Worm (Caenorhabditis elegans) whole organism, L4 larva: ENCODE data around the gene C36E6.2.
A peak's percentile ranks its signal among the peaks of the same experiment; 100 is the strongest.

Experiments
- D1046.2 ChIP-seq: fragments of 200-800 bp; sonication (Bioruptor generic); IDR thresholded peaks from 2 replicates; pipeline ENCODE4 v1.3.6; 2022; ENCODE audit warnings: missing genetic modification characterization, missing compliant biosample characterization
- F10B5.3 ChIP-seq: sonication (generic microtip); optimal IDR thresholded peaks from 2 replicates; lab custom pipeline; 2016; ENCODE audit warnings: mild to moderate bottlenecking, missing genetic modification characterization, missing compliant biosample characterization
- F26F4.8 ChIP-seq: fragments of 200-800 bp; sonication (Bioruptor generic); conservative IDR thresholded peaks from 2 replicates; pipeline ENCODE4 v1.3.6; 2022; ENCODE audit warnings: missing genetic modification characterization, missing compliant biosample characterization
- T20F7.1 ChIP-seq: fragments of 200-800 bp; sonication (Bioruptor generic); optimal IDR thresholded peaks from 2 replicates; lab custom pipeline; 2018; ENCODE audit warnings: mild to moderate bottlenecking, missing genetic modification characterization, missing compliant biosample characterization
- T26A8.4 ChIP-seq: fragments of 200-800 bp; sonication (Bioruptor generic); IDR thresholded peaks from 2 replicates; pipeline ENCODE4 v1.3.6; 2022; ENCODE audit warnings: missing genetic modification characterization, missing compliant biosample characterization
- Y75B8A.6 ChIP-seq: fragments of 200-800 bp; sonication (Bioruptor generic); IDR thresholded peaks from 2 replicates; pipeline ENCODE4 v1.3.6; 2022; ENCODE audit warnings: missing genetic modification reagents, missing genetic modification characterization, missing compliant biosample characterization
- ZK337.2 ChIP-seq: fragments of 200-800 bp; sonication (Bioruptor generic); IDR thresholded peaks from 2 replicates; pipeline ENCODE4 v1.3.6; 2022; ENCODE audit warnings: missing genetic modification reagents, missing genetic modification characterization, missing compliant biosample characterization
- aha-1 ChIP-seq: fragments of 150-350 bp; peaks from one replicate; lab custom pipeline; 2014; ENCODE audit warnings: missing biosample characterization, missing genetic modification characterization
- ama-1 ChIP-seq: fragments of 150-350 bp; optimal IDR thresholded peaks from 2 replicates; lab custom pipeline; 2014; ENCODE audit warnings: inconsistent platforms, mixed read lengths
- arid-1 ChIP-seq: fragments of 200-800 bp; sonication (Bioruptor generic); conservative IDR thresholded peaks from 2 replicates; pipeline ENCODE4 v1.3.6; 2022; ENCODE audit warnings: missing genetic modification reagents, missing genetic modification characterization, missing compliant biosample characterization
- attf-4 ChIP-seq: sonication (generic microtip); optimal IDR thresholded peaks from 3 replicates; lab custom pipeline; 2017; ENCODE audit warnings: missing biosample characterization, missing genetic modification characterization
- ceh-32 ChIP-seq: sonication (generic microtip); optimal IDR thresholded peaks from 2 replicates; lab custom pipeline; 2016; ENCODE audit warnings: mild to moderate bottlenecking, missing genetic modification characterization, missing compliant biosample characterization; ENCODE audit not compliant: poor library complexity
- cey-2 ChIP-seq: sonication (generic microtip); optimal IDR thresholded peaks from 3 replicates; lab custom pipeline; 2017; ENCODE audit warnings: missing genetic modification characterization, mild to moderate bottlenecking, missing compliant biosample characterization, antibody characterized with exemption, borderline replicate concordance; ENCODE audit not compliant: insufficient read depth
- ctbp-1 ChIP-seq: fragments of 200-800 bp; sonication (Bioruptor generic); IDR thresholded peaks from 2 replicates; pipeline ENCODE4 v1.3.6; 2022; ENCODE audit warnings: missing genetic modification reagents, missing genetic modification characterization, missing compliant biosample characterization
- daf-19 ChIP-seq: fragments of 200-800 bp; sonication (Bioruptor generic); conservative IDR thresholded peaks from 2 replicates; pipeline ENCODE4 v1.3.6; 2022; ENCODE audit warnings: missing genetic modification characterization, missing compliant biosample characterization
- dmd-8 ChIP-seq: fragments of 200-800 bp; sonication (Bioruptor generic); IDR thresholded peaks from 2 replicates; pipeline ENCODE4 v1.3.6; 2022; ENCODE audit warnings: missing genetic modification characterization, missing compliant biosample characterization
- duxl-1 ChIP-seq: sonication (generic microtip); optimal IDR thresholded peaks from 2 replicates; lab custom pipeline; 2016; ENCODE audit warnings: mild to moderate bottlenecking, missing genetic modification characterization, moderate library complexity, missing compliant biosample characterization; ENCODE audit not compliant: poor library complexity
- dve-1 ChIP-seq: sonication (generic microtip); optimal IDR thresholded peaks from 2 replicates; lab custom pipeline; 2017; ENCODE audit warnings: antibody characterized with exemption, mild to moderate bottlenecking, missing genetic modification characterization, missing compliant biosample characterization; ENCODE audit not compliant: insufficient read depth
- egl-43 ChIP-seq: fragments of 200-800 bp; sonication (Bioruptor generic); IDR thresholded peaks from 2 replicates; pipeline ENCODE4 v1.3.6; 2022; ENCODE audit warnings: missing genetic modification reagents, missing genetic modification characterization, missing compliant biosample characterization
- fkh-10 ChIP-seq: fragments of 150-350 bp; optimal IDR thresholded peaks from 2 replicates; lab custom pipeline; 2014; ENCODE audit warnings: missing biosample characterization, missing genetic modification reagents, missing genetic modification characterization
- fos-1 ChIP-seq: fragments of 150-350 bp; optimal IDR thresholded peaks from 2 replicates; lab custom pipeline; 2014; ENCODE audit warnings: missing biosample characterization, missing genetic modification characterization
- hlh-11 ChIP-seq: fragments of 200-800 bp; sonication (Bioruptor generic); optimal IDR thresholded peaks from 2 replicates; lab custom pipeline; 2018; ENCODE audit warnings: mild to moderate bottlenecking, missing genetic modification characterization, missing compliant biosample characterization
- hlh-30 ChIP-seq: sonication (generic microtip); optimal IDR thresholded peaks from 2 replicates; lab custom pipeline; 2017; ENCODE audit warnings: antibody characterized with exemption, mild to moderate bottlenecking, missing genetic modification characterization, missing compliant biosample characterization; ENCODE audit not compliant: insufficient read depth
- jun-1 ChIP-seq: fragments of 150-350 bp; optimal IDR thresholded peaks from 2 replicates; lab custom pipeline; 2014; ENCODE audit warnings: missing biosample characterization, missing genetic modification reagents, missing genetic modification characterization
- lin-15B ChIP-seq: fragments of 150-350 bp; sonication (generic microtip); optimal IDR thresholded peaks from 3 replicates; lab custom pipeline; 2014; ENCODE audit warnings: missing biosample characterization, missing genetic modification characterization
- lir-3 ChIP-seq: sonication (generic microtip); optimal IDR thresholded peaks from 2 replicates; lab custom pipeline; 2016; ENCODE audit warnings: mild to moderate bottlenecking, missing genetic modification characterization, missing compliant biosample characterization
- lsy-2 ChIP-seq, 2 experiments: fragments of 150-350 bp in 1 of 2; sonication (generic microtip) in 1 of 2; optimal IDR thresholded peaks; 2 replicates each; lab custom pipeline; 2014 to 2017; ENCODE audit warnings: missing biosample characterization in 2 of 2, missing genetic modification characterization in 2 of 2
- madf-5 ChIP-seq, 2 experiments: fragments of 200-800 bp; sonication (Bioruptor generic); IDR thresholded peaks; 2 replicates each; pipeline ENCODE4 v1.3.6; 2022; ENCODE audit warnings: missing compliant biosample characterization in 2 of 2, missing genetic modification characterization in 2 of 2
- mdt-29 ChIP-seq: fragments of 200-800 bp; sonication (Bioruptor generic); IDR thresholded peaks from 2 replicates; pipeline ENCODE4 v1.3.6; 2022; ENCODE audit warnings: missing genetic modification reagents, missing genetic modification characterization, missing compliant biosample characterization
- mep-1 ChIP-seq: fragments of 150-350 bp; sonication (generic microtip); optimal IDR thresholded peaks from 3 replicates; lab custom pipeline; 2014; ENCODE audit warnings: missing biosample characterization, missing genetic modification characterization
- mxl-3 ChIP-seq: fragments of 200-800 bp; sonication (Bioruptor generic); optimal IDR thresholded peaks from 2 replicates; lab custom pipeline; 2018; ENCODE audit warnings: mild to moderate bottlenecking, missing genetic modification characterization, missing compliant biosample characterization
- nhr-10 ChIP-seq: fragments of 150-350 bp; optimal IDR thresholded peaks from 2 replicates; lab custom pipeline; 2014; ENCODE audit warnings: missing biosample characterization, missing genetic modification characterization
- nhr-102 ChIP-seq: sonication (generic microtip); optimal IDR thresholded peaks from 2 replicates; lab custom pipeline; 2016; ENCODE audit warnings: mild to moderate bottlenecking, missing genetic modification characterization, moderate library complexity, missing compliant biosample characterization
- nhr-28 ChIP-seq: fragments of 150-350 bp; optimal IDR thresholded peaks from 2 replicates; lab custom pipeline; 2014; ENCODE audit warnings: missing biosample characterization, missing genetic modification characterization
- nhr-41 ChIP-seq: fragments of 200-800 bp; sonication (Bioruptor generic); IDR thresholded peaks from 2 replicates; pipeline ENCODE4 v1.3.6; 2022; ENCODE audit warnings: missing genetic modification reagents, missing genetic modification characterization, missing compliant biosample characterization
- nhr-48 ChIP-seq: sonication (generic microtip); optimal IDR thresholded peaks from 2 replicates; lab custom pipeline; 2016; ENCODE audit warnings: mild to moderate bottlenecking, missing genetic modification characterization, missing compliant biosample characterization
- nhr-6 ChIP-seq: fragments of 150-350 bp; optimal IDR thresholded peaks from 2 replicates; lab custom pipeline; 2014; ENCODE audit warnings: missing biosample characterization, missing genetic modification characterization
- nhr-76 ChIP-seq: fragments of 150-350 bp; optimal IDR thresholded peaks from 2 replicates; lab custom pipeline; 2014; ENCODE audit warnings: missing biosample characterization, missing genetic modification characterization
- pha-4 ChIP-seq, 2 experiments: fragments of 150-350 bp in 1 of 2; fragments of 200-800 bp in 1 of 2; sonication (Bioruptor generic) in 1 of 2; IDR thresholded peaks in 1 of 2; optimal IDR thresholded peaks in 1 of 2; 2 replicates each; pipeline versions ENCODE4 v1.3.6 to Lab custom; 2014 to 2022; ENCODE audit warnings: missing genetic modification characterization in 2 of 2, missing genetic modification reagents in 2 of 2, missing biosample characterization in 1 of 2, missing compliant biosample characterization in 1 of 2
- snpc-1.2 ChIP-seq: fragments of 200-800 bp; sonication (Bioruptor generic); IDR thresholded peaks from 2 replicates; pipeline ENCODE4 v1.3.6; 2022; ENCODE audit warnings: missing genetic modification reagents, missing genetic modification characterization, missing compliant biosample characterization
- spr-1 ChIP-seq: sonication (generic microtip); optimal IDR thresholded peaks from 2 replicates; lab custom pipeline; 2016; ENCODE audit warnings: mild to moderate bottlenecking, missing genetic modification characterization, missing compliant biosample characterization
- tra-1 ChIP-seq: fragments of 200-800 bp; sonication (Bioruptor generic); IDR thresholded peaks from 2 replicates; pipeline ENCODE4 v1.3.6; 2022; ENCODE audit warnings: missing genetic modification reagents, missing genetic modification characterization, missing compliant biosample characterization
- unc-62 ChIP-seq, 3 experiments: fragments of 150-350 bp in 1 of 3; sonication (generic microtip); optimal IDR thresholded peaks in 2 of 3; peaks in 1 of 3; 1 replicate in 1 of 3; 2 replicates in 2 of 3; lab custom pipeline; 2014 to 2017; ENCODE audit warnings: missing biosample characterization in 3 of 3, missing genetic modification characterization in 3 of 3, missing genetic modification reagents in 3 of 3, missing genotype in 1 of 3
- zag-1 ChIP-seq: fragments of 150-350 bp; optimal IDR thresholded peaks from 2 replicates; lab custom pipeline; 2014; ENCODE audit warnings: missing biosample characterization, missing genetic modification characterization
- ztf-11 ChIP-seq: fragments of 150-350 bp; optimal IDR thresholded peaks from 2 replicates; lab custom pipeline; 2014; ENCODE audit warnings: missing biosample characterization, missing genetic modification characterization

Gene C36E6.2

DNA sequence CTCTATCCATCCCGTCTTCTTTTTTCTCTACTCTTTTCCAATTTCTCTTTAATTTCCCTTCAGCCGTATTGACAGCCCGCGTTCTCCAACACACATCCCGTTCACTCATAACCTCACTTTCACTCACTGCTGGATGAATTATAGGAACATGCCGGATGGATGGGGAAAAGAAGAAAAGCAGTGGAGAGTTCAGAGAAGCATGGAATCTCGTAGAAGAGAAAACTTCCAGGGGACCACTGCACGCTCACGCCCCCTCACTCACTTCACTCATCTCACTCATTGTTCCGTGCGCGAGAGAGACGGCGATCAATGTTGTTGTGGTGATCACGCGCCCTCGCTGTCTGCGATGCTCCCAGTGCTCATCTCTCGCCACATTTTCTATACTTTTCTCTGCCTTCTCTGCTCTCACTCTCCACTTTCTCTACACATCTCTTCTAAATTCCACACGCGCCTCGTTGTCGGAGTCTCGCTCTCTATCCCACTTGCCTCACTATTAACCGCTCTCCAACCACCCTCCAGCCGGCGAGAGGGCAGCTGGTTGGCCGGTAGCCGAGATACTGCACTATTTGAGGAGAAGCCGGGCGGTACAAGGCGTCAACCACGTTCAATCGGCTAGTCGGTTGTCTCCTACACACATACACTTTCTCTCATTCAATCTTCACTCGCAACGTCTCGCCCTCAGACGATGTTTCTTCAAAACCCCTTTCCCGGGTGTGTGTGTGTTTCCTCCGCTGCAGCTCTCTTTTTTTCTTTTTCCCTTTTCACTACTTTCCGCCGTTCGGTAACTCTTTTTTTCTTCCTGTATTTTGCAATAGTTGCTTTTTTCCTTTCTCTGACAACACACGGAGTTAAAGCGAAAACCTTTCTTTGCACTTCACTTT lies 28.5 kb downstream of the C36E6.2 start (continued):
- TF ChIP-seq spr-1 (peak; percentile 86), nhr-48 (tag; lab: Kevin White, UChicago) (peak; percentile 92), lsy-2 (tag; optimal IDR thresholded peaks at IDR 0.05; lab: Kevin White, UChicago) (peak; percentile 67 to 82), F26F4.8 (no peak), dve-1 (peak; percentile 83), fkh-10 (GFP tag; lab: Kevin White, UChicago) (peak; percentile 73), cey-2 (tag; lab: Kevin White, UChicago) (no peak), nhr-10 (tag; lab: Kevin White, UChicago) (peak; percentile 27), mxl-3 (peak; percentile 96)

DNA sequence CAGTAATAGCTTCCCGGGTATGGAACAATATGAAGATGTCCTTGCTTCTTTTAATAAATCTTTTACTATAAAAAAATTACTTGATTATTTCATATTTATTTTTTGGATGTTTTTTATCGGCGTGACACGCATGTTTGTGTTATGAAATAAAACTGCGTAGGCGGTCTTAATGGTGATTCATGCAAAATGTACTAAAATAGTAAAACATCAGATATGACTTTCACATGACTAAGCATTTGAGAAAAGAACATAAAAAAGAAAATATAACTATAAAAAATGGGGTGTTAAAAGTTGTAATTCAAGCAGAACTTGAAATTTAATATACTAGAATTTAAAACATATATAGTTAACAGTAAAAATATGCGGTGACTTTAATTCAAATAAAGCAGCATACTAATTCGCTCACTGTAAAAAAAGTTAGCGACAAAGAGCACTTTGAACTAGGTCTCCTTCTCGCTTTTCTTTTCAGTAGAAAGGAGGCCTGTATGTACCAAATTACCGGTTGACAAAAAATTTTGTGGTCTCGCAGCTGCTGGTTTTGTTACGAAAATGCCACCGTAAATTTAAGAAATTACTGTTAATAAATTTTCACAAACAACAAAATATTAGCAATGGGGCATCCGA lies 30.5 kb downstream of the C36E6.2 start:
- TF ChIP-seq zag-1 (tag; lab: Kevin White, UChicago) (no peak), nhr-76 (tag; lab: Kevin White, UChicago) (no peak), nhr-28 (tag; lab: Kevin White, UChicago) (no peak), cey-2 (tag; lab: Kevin White, UChicago) (no peak), ztf-11 (tag; lab: Kevin White, UChicago) (no peak), hlh-11 (tag; lab: Kevin White, UChicago) (peak; percentile 12), ctbp-1 (GFP tag; lab: Robert Waterston, UW) (0 out of 2 replicates have a peak, but pooled peaks have one; percentile 24), nhr-6 (no peak), madf-5 (GFP tag; IDR thresholded peaks at IDR 0.05; lab: Robert Waterston, UW) (0 out of 4 replicates have a peak, but pooled peaks of 1 of the 2 experiments have one; percentile 15), ama-1 (lab: Kevin White, UChicago) (no peak), T26A8.4 (peak; percentile 48; the same call in 1 of the 2 replicates), ZK337.2 (no peak), D1046.2 (GFP tag; lab: Robert Waterston, UW) (no peak), ceh-32 (no peak), jun-1 (tag; lab: Kevin White, UChicago) (no peak), lir-3 (tag; lab: Kevin White, UChicago) (no peak), nhr-102 (tag; lab: Kevin White, UChicago) (peak; percentile 5), pha-4 (GFP tag; IDR thresholded peaks at IDR 0.05; lab: Robert Waterston, UW) (no peak), pha-4 (tag; optimal IDR thresholded peaks at IDR 0.05; lab: Kevin White, UChicago) (no peak), mdt-29 (GFP tag; lab: Robert Waterston, UW) (0 out of 2 replicates have a peak, but pooled peaks have one; percentile 48), lin-15B (tag; lab: Kevin White, UChicago) (no peak), tra-1 (GFP tag; lab: Robert Waterston, UW) (no peak), hlh-30 (tag; lab: Kevin White, UChicago) (peak; percentile 26), mep-1 (tag; lab: Kevin White, UChicago) (peak; percentile 52), fos-1 (no peak), attf-4 (tag; lab: Kevin White, UChicago) (no peak), F10B5.3 (tag; lab: Kevin White, UChicago) (no peak), egl-43 (no peak), lsy-2 (tag; optimal IDR thresholded peaks at IDR 0.05; lab: Kevin White, UChicago) (peak in 1 of 2 experiments; percentile 37), snpc-1.2 (GFP tag; lab: Robert Waterston, UW) (no peak), dmd-8 (GFP tag; lab: Robert Waterston, UW) (no peak), duxl-1 (tag; lab: Kevin White, UChicago) (no peak), T20F7.1 (GFP tag; lab: Kevin White, UChicago) (peak; percentile 3), unc-62 (GFP tag; optimal IDR thresholded peaks at IDR 0.05 in 1 of 2; lab: Kevin White, UChicago) (no peak), unc-62 (tag; optimal IDR thresholded peaks at IDR 0.05; lab: Kevin White, UChicago) (no peak), daf-19 (GFP tag; lab: Robert Waterston, UW) (no peak), nhr-41 (GFP tag; lab: Robert Waterston, UW) (no peak), Y75B8A.6 (GFP tag; lab: Robert Waterston, UW) (no peak), dve-1 (peak; percentile 51), arid-1 (GFP tag; lab: Robert Waterston, UW) (no peak), aha-1 (tag; lab: Kevin White, UChicago) (peak; percentile 12)
